Worm (Caenorhabditis elegans): ENCODE data around the gene rpia-1.

ce11 chrIII:7159246-7159645 is 36.3 kb downstream of the rpia-1 start:
- TF ChIP-seq ceh-63 (GFP tag; optimal IDR thresholded peaks at IDR 0.05) (no peak), nhr-90 (tag; optimal IDR thresholded peaks at IDR 0.05; ENCODE audit: poor library complexity) (no peak)
